Fruit fly (Drosophila melanogaster) whole organism, larva: ENCODE results near the gene CG4991.

Source experiments
- noc ChIP-seq: fragments of 200-800 bp; sonication (Bioruptor generic); optimal IDR thresholded peaks from 3 replicates; lab custom pipeline; 2019; ENCODE audit warnings: missing biosample characterization, mild to moderate bottlenecking, missing genetic modification characterization, moderate library complexity

The CG4991 gene

DNA sequence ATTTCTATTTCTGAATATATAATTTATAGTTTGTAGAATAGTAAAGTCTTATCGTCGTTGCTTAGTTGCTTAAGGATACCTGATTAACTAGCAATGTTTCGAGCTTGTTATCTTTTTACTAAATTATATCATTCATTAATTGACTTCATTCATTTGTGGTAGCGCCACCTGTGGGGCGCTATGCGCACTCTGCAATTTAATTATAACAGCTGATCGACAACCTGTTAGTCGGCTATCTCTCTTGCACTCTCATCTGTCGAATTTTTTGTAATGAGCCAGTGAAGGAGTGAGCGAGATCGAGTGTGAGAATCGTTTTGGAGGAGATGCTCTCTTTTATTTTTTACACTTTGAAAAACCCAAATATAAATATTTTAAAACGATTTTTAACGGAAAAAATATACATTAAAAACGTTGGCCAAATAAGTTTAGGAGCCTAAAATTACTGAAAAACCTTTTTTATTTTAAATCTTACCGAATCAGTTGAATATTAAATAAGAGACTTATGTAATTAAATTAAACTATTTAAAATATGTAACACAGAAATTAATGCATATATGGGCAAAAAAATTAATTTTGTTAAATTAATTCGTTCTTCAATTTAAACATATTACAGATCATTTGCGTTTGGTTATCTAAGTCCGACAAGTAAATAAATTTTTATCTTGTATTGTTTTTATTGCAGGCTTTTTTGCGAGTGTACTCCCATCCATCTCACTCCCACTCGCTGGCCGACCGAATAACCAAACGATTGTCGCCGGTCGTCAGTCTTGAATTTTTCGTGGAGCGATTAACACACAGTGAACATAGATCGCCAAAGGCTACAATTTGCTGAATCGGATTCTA, at the start of gene CG4991, which contains the start of gene CG16700:
CG4991 (plus strand) TSS at position 793 of the 843 bp plus-strand sequence.
CG16700 (plus strand) TSS at position 793 of the 843 bp plus-strand sequence.
- peak; percentile 89 for TF ChIP-seq noc (tag; lab: Kevin White, UChicago)

DNA sequence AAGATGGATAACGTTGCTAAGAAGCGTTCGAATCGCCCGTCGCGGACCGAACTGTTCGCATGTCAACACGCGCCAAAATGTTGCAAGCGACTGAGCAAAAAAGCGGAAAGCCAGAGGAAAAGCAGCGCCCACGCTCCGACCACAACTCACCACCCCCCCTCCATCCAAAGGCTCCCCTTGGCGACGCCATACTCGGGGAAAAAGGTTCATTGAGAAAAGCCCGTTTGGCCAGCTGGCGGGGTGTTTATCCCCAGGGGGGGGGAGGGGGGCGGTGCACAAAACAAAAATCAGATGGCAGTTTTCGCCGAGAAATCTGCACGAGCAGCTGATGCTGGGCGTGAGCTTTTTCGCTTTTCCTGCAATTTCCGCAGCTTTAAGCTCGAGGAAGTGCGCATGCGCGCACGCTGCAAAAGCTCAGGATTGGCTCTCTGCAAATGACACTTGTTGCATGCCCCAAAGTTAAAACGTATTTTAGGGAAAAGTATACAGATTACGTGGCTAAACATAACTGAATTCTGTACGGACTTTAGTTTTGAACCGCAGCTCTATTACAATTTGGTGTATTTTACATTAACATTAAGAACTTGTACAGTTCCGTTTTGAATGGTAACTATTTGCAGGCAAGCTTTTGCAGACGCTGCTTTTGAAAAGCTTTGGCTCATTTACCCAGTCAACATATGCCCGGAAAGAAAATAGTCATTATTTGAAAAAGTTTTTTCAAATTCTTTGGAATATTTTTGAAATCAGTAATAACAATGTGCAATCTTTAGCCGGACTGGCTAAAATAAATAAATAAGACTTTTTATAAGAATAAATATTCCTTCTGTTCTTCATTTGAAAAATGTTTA, 43.7 kb upstream of the CG4991 start:
- no peak for TF ChIP-seq noc (tag; lab: Kevin White, UChicago)

DNA sequence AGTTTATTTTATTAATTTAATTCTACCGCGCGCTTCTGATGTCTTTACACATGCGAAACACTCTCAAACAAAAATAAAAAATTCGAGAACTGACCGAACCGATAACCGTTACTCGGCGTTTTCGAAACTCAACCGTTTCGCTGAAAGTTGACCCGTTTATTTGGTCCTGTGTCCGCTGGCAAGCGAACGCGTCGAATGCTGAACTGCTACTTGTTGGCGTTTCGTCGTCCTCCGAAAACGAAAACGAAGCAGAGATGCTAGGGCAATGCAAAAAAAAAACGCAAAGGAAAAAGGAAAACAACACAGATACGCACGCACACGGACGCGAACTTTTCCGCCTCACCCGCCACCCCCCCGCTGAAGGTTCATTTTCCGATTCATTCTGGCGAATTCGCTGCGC, 25.0 kb upstream of the CG4991 start, which contains the start of gene CG45002:
CG45002 (minus strand) TSS at position 101 of the 400 bp plus-strand sequence.
- TF ChIP-seq noc (tag; lab: Kevin White, UChicago), result no peak

DNA sequence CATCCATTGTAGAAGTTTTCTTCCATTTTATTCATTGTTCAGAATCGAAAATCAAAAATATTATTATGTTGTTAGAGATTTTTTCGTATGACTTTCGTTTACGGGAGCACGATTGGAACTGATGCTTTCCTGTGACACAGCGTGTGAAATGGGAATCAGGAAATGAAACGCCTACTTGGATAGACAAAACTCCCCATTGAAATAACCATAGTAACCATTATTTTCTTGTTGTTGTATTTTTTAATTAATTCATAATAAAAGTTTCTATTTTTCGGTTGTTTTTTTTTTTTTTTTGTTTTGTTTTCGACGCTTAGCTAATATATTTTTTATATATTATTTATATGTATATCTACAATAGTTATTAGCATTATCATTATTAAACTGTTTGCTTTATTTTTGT, 23.2 kb upstream of the CG4991 start, which contains the start of gene CG43077:
CG43077 (minus strand) TSS at position 101 of the 400 bp plus-strand sequence.
- no peak for TF ChIP-seq noc (tag; lab: Kevin White, UChicago)

- TF ChIP-seq noc (tag; lab: Kevin White, UChicago), result no peak
Observed at dm6 chrX:17076449-17077289, 15.0 kb upstream of the CG4991 start.

dm6 chrX:17077290-17078138, 14.1 kb upstream of the CG4991 start, which contains the start of gene wcy:
wcy (minus strand) TSS chrX:17077897.
- TF ChIP-seq noc (tag; lab: Kevin White, UChicago), result no peak

DNA sequence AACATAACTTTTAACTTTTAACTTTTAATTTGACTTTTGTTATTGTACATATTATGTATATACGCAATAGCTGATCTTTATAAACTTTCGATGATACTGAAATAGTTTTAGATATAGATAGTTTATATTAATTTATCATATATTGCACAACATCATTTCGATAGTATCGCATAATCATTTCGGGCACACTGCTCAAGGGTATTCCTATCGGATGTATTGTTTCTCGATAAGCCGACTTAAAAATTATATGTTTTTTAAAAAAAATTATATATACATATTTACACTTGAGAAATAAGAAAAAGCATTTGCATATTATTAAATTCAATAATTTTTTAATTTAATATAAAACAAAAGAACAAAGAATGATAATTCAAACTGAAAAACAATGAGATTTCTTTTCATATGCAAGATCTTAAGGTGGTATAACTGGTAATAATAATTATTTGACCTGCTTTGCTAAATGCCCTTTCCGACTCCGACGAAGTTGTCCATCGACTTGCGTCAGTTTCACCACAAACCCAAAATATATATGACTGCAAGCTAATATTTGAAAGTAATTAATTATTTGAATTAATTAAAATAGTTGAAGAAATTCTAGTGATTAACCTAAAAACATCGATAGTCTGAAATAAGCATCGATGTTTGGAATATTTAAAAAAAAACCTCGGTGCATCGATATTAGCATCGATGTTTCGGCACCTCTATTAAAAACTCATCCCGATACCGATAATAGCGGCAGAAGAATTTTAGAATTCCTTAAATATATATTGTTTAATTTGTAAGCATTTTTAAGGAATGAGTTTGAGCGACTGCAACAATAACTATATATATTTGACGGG, 13.3 kb upstream of the CG4991 start, which contains the start of gene CG4949:
CG4949 (plus strand) TSS at position 698 of the 839 bp plus-strand sequence.
- no peak for TF ChIP-seq noc (tag; lab: Kevin White, UChicago)

- no peak for TF ChIP-seq noc (tag; lab: Kevin White, UChicago)
Observed at dm6 chrX:17081147-17081546, 10.5 kb upstream of the CG4991 start, which contains the start of gene CG4955. CG4955 (plus strand) TSS chrX:17081447.

DNA sequence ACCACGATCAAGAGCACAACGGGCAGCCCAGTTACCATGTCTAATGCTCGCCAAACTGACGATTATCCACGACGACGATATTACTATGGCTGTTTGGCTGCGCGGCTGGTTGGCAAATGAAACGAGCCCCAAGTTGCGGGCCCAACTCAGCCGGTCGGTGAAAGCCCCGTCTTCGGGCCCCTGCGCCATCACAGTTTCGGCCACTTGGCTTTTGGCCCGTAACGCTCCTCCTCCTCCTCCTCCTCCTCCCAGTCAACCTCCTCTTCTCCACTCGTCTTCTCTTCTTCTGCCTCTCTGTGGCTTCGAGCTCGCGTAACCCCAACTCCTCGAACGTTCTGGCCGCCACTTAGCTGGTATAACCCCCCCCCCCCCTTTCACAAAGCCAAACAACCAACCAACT, 4.1 kb upstream of the CG4991 start, which contains the start of gene CG8945:
CG8945 (minus strand) TSS at position 101 of the 400 bp plus-strand sequence.
- no peak for TF ChIP-seq noc (tag; lab: Kevin White, UChicago)

DNA sequence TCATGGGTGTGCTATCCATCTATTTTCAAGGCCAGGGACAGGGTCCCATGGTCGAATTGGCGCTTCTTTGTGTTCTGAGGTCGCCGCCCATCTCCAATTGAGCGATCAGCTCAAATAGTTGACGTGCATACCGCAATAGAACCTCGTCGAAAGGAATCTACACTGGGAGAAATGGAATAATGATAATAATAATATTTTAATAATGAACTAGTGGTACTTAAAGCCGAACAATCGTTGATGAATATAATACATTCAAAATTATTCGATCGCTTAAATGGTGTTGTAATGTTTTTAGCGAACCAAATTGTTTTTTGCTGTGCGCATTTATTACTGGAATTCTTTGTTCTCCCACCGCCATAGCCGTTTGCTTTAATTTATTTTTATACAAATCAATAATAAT, 1.1 kb upstream of the CG4991 start:
- TF ChIP-seq noc (tag; lab: Kevin White, UChicago), result no peak

DNA sequence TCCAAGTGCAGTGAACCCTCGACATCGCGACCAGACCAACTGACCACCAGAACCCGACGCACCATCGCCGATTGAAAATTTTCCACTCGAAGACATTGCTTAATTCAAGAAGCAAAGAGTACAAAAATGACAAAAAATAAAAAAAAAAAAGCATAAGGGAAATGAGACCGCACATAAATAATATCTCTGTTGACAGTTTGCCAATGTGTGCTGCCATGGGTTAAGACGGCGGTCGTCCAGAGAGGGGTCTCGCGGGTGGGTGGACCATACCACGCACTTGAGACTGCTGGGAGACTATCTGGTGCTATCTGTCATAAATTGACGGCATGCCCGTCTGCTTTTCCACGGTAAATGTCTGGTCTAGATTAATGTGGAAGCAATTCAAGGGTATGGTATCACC, 1.8 kb downstream of the CG4991 start:
- no peak for TF ChIP-seq noc (tag; lab: Kevin White, UChicago)

- peak; percentile 64 for TF ChIP-seq noc (tag; lab: Kevin White, UChicago)
Observed at dm6 chrX:17093900-17094446, 2.3 kb downstream of the CG4991 start.

DNA sequence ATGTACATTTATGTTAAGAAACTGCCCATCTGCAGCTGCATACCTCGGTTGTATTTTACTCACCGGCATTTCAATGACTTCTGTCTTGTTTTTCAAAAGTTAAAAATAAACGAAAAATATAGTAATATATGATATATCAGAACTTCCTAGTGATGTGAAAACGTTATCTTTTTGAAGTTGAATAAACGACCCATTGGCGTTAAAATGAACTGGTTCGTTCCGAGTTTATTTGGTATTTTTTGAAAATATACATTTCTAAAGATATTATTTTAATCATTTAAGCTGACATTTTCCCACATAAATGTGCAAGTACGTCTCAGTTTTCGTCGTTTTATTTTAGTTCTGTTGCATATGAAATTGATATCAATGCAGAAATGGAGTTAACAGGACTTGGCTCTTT, 14.1 kb downstream of the CG4991 start, which contains the start of gene Arpc3B:
Arpc3B (minus strand) TSS at position 146 of the 400 bp plus-strand sequence.
- no peak for TF ChIP-seq noc (tag; lab: Kevin White, UChicago)
